Fruit fly (Drosophila melanogaster) whole organism, embryonic: ENCODE measurements around the gene osp.

Source experiments
- Blimp-1 ChIP-seq: fragments of 200-800 bp; sonication (Bioruptor generic); optimal IDR thresholded peaks from 3 replicates; lab custom pipeline; 2018; ENCODE audit warnings: missing biosample characterization, missing genetic modification characterization, mild to moderate bottlenecking, moderate library complexity, missing genetic modification reagents
- Bteb2 ChIP-seq: fragments of 200-800 bp; sonication (Bioruptor generic); optimal IDR thresholded peaks from 2 replicates; lab custom pipeline; 2016; ENCODE audit warnings: missing biosample characterization, missing genetic modification characterization
- CG10267 ChIP-seq: fragments of 200-800 bp; sonication (Bioruptor generic); optimal IDR thresholded peaks from 2 replicates; lab custom pipeline; 2018; ENCODE audit warnings: missing biosample characterization, mild to moderate bottlenecking, missing genetic modification characterization, moderate library complexity
- CG11093 ChIP-seq: fragments of 200-800 bp; sonication (Bioruptor generic); IDR thresholded peaks from 3 replicates; pipeline ENCODE4 v1.3.6; 2022; ENCODE audit warnings: missing biosample characterization, missing genetic modification characterization
- CG12155 ChIP-seq: fragments of 200-800 bp; sonication (Bioruptor generic); optimal IDR thresholded peaks from 3 replicates; lab custom pipeline; 2016; ENCODE audit warnings: missing biosample characterization, missing genetic modification characterization
- CG1233 ChIP-seq: fragments of 200-800 bp; sonication (Bioruptor generic); optimal IDR thresholded peaks from 4 replicates; lab custom pipeline; 2018; ENCODE audit warnings: missing biosample characterization, mild to moderate bottlenecking, missing genetic modification characterization
- CG13894 ChIP-seq: fragments of 200-800 bp; sonication (Bioruptor generic); optimal IDR thresholded peaks from 3 replicates; lab custom pipeline; 2018; ENCODE audit warnings: missing biosample characterization, mild to moderate bottlenecking, missing genetic modification characterization, moderate library complexity
- CG15479 ChIP-seq: fragments of 200-800 bp; sonication (Bioruptor generic); optimal IDR thresholded peaks from 3 replicates; lab custom pipeline; 2019; ENCODE audit warnings: missing biosample characterization, mild to moderate bottlenecking, missing genetic modification characterization, moderate library complexity
- CG1602 ChIP-seq: fragments of 200-800 bp; sonication (Bioruptor generic); optimal IDR thresholded peaks from 3 replicates; lab custom pipeline; 2016; ENCODE audit warnings: missing biosample characterization, missing genetic modification characterization
- CG17186 ChIP-seq: fragments of 200-800 bp; sonication (Bioruptor generic); optimal IDR thresholded peaks from 3 replicates; lab custom pipeline; 2017; ENCODE audit warnings: missing biosample characterization, missing genetic modification reagents, missing genetic modification characterization
- CG2116 ChIP-seq: fragments of 200-800 bp; sonication (Bioruptor generic); optimal IDR thresholded peaks from 3 replicates; lab custom pipeline; 2018; ENCODE audit warnings: missing biosample characterization, mild to moderate bottlenecking, missing genetic modification characterization
- CG34224 ChIP-seq: fragments of 200-800 bp; sonication (Bioruptor generic); IDR thresholded peaks from 3 replicates; pipeline ENCODE4 v1.3.6; 2022; ENCODE audit warnings: missing biosample characterization, missing genetic modification characterization; ENCODE audit not compliant: partially characterized antibody
- CG4424 ChIP-seq: fragments of 200-800 bp; sonication (Bioruptor generic); optimal IDR thresholded peaks from 3 replicates; lab custom pipeline; 2016; ENCODE audit warnings: missing biosample characterization, missing genetic modification characterization
- CG6854 ChIP-seq: fragments of 200-800 bp; sonication (Bioruptor generic); optimal IDR thresholded peaks from 3 replicates; lab custom pipeline; 2017; ENCODE audit warnings: missing biosample characterization, mild to moderate bottlenecking, missing genetic modification characterization
- CG7357 ChIP-seq: fragments of 200-800 bp; sonication (Bioruptor generic); IDR thresholded peaks from 3 replicates; pipeline ENCODE4 v1.3.6; 2022; ENCODE audit warnings: missing biosample characterization, missing genetic modification characterization
- CG7745 ChIP-seq: fragments of 200-800 bp; sonication (Bioruptor generic); optimal IDR thresholded peaks from 2 replicates; lab custom pipeline; 2018; ENCODE audit warnings: missing biosample characterization, mild to moderate bottlenecking, missing genetic modification characterization, moderate library complexity
- CG8359 ChIP-seq: fragments of 200-800 bp; sonication (Bioruptor generic); optimal IDR thresholded peaks from 2 replicates; lab custom pipeline; 2017; ENCODE audit warnings: missing biosample characterization, mild to moderate bottlenecking, missing genetic modification characterization, borderline replicate concordance
- CG8944 ChIP-seq: fragments of 200-800 bp; sonication (Bioruptor generic); optimal IDR thresholded peaks from 3 replicates; lab custom pipeline; 2016; ENCODE audit warnings: missing biosample characterization, missing genetic modification characterization
- Dfd ChIP-seq, 2 experiments: fragments of >200 bp; optimal IDR thresholded peaks; 2 replicates each; lab custom pipeline; 2017; ENCODE audit warnings: missing biosample characterization in 2 of 2, missing genetic modification characterization in 2 of 2
- Eip74EF ChIP-seq, 2 experiments: fragments of 200-800 bp in 1 of 2; fragments of >200 bp in 1 of 2; sonication (Bioruptor generic) in 1 of 2; optimal IDR thresholded peaks; 2 replicates each; lab custom pipeline; 2017 to 2019; ENCODE audit warnings: missing biosample characterization in 2 of 2, missing genetic modification characterization in 2 of 2, mild to moderate bottlenecking in 1 of 2, moderate library complexity in 1 of 2
- Ets97D ChIP-seq: fragments of 200-800 bp; sonication (Bioruptor generic); optimal IDR thresholded peaks from 3 replicates; lab custom pipeline; 2016; ENCODE audit warnings: missing biosample characterization, missing genetic modification characterization
- HLH4C ChIP-seq: fragments of 200-800 bp; sonication (Bioruptor generic); IDR thresholded peaks from 3 replicates; pipeline ENCODE4 v1.3.6; 2022; ENCODE audit warnings: missing biosample characterization, missing genetic modification characterization; ENCODE audit not compliant: partially characterized antibody
- Hey ChIP-seq: fragments of 200-800 bp; sonication (Bioruptor generic); optimal IDR thresholded peaks from 3 replicates; lab custom pipeline; 2018; ENCODE audit warnings: missing biosample characterization, mild to moderate bottlenecking, missing genetic modification characterization
- HmgD ChIP-seq: fragments of 200-800 bp; sonication (Bioruptor generic); optimal IDR thresholded peaks from 3 replicates; lab custom pipeline; 2016; ENCODE audit warnings: missing biosample characterization, missing genetic modification characterization
- Hr3 ChIP-seq: fragments of 200-800 bp; sonication (Bioruptor generic); optimal IDR thresholded peaks from 3 replicates; lab custom pipeline; 2016; ENCODE audit warnings: missing biosample characterization, missing genetic modification characterization
- Mes4 ChIP-seq: fragments of 200-800 bp; sonication (Bioruptor generic); optimal IDR thresholded peaks from 2 replicates; lab custom pipeline; 2016; ENCODE audit warnings: missing biosample characterization, missing genetic modification characterization
- NC2β ChIP-seq: fragments of 200-800 bp; sonication (Bioruptor generic); optimal IDR thresholded peaks from 2 replicates; lab custom pipeline; 2016; ENCODE audit warnings: missing biosample characterization, missing genetic modification characterization
- Nf-YB ChIP-seq: fragments of 200-800 bp; sonication (Bioruptor generic); optimal IDR thresholded peaks from 3 replicates; lab custom pipeline; 2019; ENCODE audit warnings: missing biosample characterization, mild to moderate bottlenecking, missing genetic modification characterization, moderate library complexity
- Side ChIP-seq: fragments of 200-800 bp; sonication (Bioruptor generic); optimal IDR thresholded peaks from 2 replicates; lab custom pipeline; 2016; ENCODE audit warnings: missing biosample characterization, missing genetic modification characterization
- Sox100B ChIP-seq: fragments of 200-800 bp; sonication (Bioruptor generic); optimal IDR thresholded peaks from 3 replicates; lab custom pipeline; 2018; ENCODE audit warnings: missing biosample characterization, mild to moderate bottlenecking, missing genetic modification characterization
- TFAM ChIP-seq: fragments of 200-800 bp; sonication (Bioruptor generic); optimal IDR thresholded peaks from 2 replicates; lab custom pipeline; 2017; ENCODE audit warnings: missing biosample characterization, missing genetic modification characterization, inconsistent platforms
- bab2 ChIP-seq: fragments of 200-800 bp; sonication (Bioruptor generic); optimal IDR thresholded peaks from 2 replicates; lab custom pipeline; 2016; ENCODE audit warnings: missing biosample characterization, missing genetic modification characterization
- bbx ChIP-seq: fragments of 200-800 bp; sonication (Bioruptor generic); IDR thresholded peaks from 2 replicates; pipeline ENCODE4 v1.3.6; 2022; ENCODE audit warnings: missing biosample characterization, missing genetic modification characterization; ENCODE audit not compliant: partially characterized antibody
- cwo ChIP-seq: fragments of 200-800 bp; sonication (Bioruptor generic); optimal IDR thresholded peaks from 3 replicates; lab custom pipeline; 2017; ENCODE audit warnings: missing biosample characterization, missing genetic modification characterization, mild to moderate bottlenecking, moderate library complexity, missing genetic modification reagents
- emc ChIP-seq: fragments of 200-800 bp; sonication (Bioruptor generic); optimal IDR thresholded peaks from 2 replicates; lab custom pipeline; 2016; ENCODE audit warnings: missing biosample characterization, missing genetic modification characterization
- esg ChIP-seq: fragments of 200-800 bp; sonication (Bioruptor generic); conservative IDR thresholded peaks from 2 replicates; pipeline ENCODE4 v1.3.6; 2022; ENCODE audit warnings: missing biosample characterization, missing genetic modification characterization
- fd3F ChIP-seq: fragments of 200-800 bp; sonication (Bioruptor generic); optimal IDR thresholded peaks from 2 replicates; lab custom pipeline; 2018; ENCODE audit warnings: missing biosample characterization, mild to moderate bottlenecking, missing genetic modification characterization, moderate library complexity
- ftz-f1 ChIP-seq: fragments of 200-800 bp; sonication (Bioruptor generic); optimal IDR thresholded peaks from 2 replicates; lab custom pipeline; 2016; ENCODE audit warnings: missing biosample characterization, missing genetic modification characterization
- gce ChIP-seq: fragments of 200-800 bp; sonication (Bioruptor generic); IDR thresholded peaks from 3 replicates; pipeline ENCODE4 v1.3.6; 2022; ENCODE audit warnings: missing biosample characterization, missing genetic modification characterization
- inv ChIP-seq: fragments of 200-800 bp; sonication (Bioruptor generic); IDR thresholded peaks from 2 replicates; pipeline ENCODE4 v1.3.6; 2022; ENCODE audit warnings: missing biosample characterization, missing genetic modification characterization; ENCODE audit not compliant: partially characterized antibody
- kni ChIP-seq: fragments of 200-800 bp; sonication (Bioruptor generic); optimal IDR thresholded peaks from 3 replicates; lab custom pipeline; 2017; ENCODE audit warnings: mild to moderate bottlenecking, missing biosample characterization, missing genetic modification reagents, missing genetic modification characterization
- mld ChIP-seq: fragments of 200-800 bp; sonication (Bioruptor generic); IDR thresholded peaks from 3 replicates; pipeline ENCODE4 v1.3.6; 2022; ENCODE audit warnings: missing biosample characterization, missing genetic modification characterization; ENCODE audit not compliant: partially characterized antibody
- nau ChIP-seq: fragments of 200-800 bp; sonication (Bioruptor generic); optimal IDR thresholded peaks from 3 replicates; lab custom pipeline; 2017; ENCODE audit warnings: missing biosample characterization, mild to moderate bottlenecking, missing genetic modification characterization, missing genetic modification reagents
- nmo ChIP-seq: fragments of 200-800 bp; sonication (Bioruptor generic); optimal IDR thresholded peaks from 2 replicates; lab custom pipeline; 2018; ENCODE audit warnings: missing biosample characterization, mild to moderate bottlenecking, missing genetic modification characterization, moderate library complexity
- pfk ChIP-seq: fragments of 200-800 bp; sonication (Bioruptor generic); optimal IDR thresholded peaks from 2 replicates; lab custom pipeline; 2018; ENCODE audit warnings: missing biosample characterization, mild to moderate bottlenecking, missing genetic modification characterization, moderate library complexity
- salm ChIP-seq: fragments of 200-800 bp; sonication (Bioruptor generic); optimal IDR thresholded peaks from 2 replicates; lab custom pipeline; 2018; ENCODE audit warnings: missing biosample characterization, mild to moderate bottlenecking, missing genetic modification characterization
- sisA ChIP-seq: fragments of 200-800 bp; sonication (Bioruptor generic); IDR thresholded peaks from 2 replicates; pipeline ENCODE4 v1.3.6; 2022; ENCODE audit warnings: missing biosample characterization, missing genetic modification characterization
- tgo ChIP-seq: fragments of 200-800 bp; sonication (Bioruptor generic); IDR thresholded peaks from 3 replicates; pipeline ENCODE4 v1.3.6; 2022; ENCODE audit warnings: missing biosample characterization, missing genetic modification characterization
- ttk ChIP-seq: fragments of 200-800 bp; sonication (Bioruptor generic); IDR thresholded peaks from 2 replicates; pipeline ENCODE4 v2.1.2; 2022; ENCODE audit warnings: missing biosample characterization, missing genetic modification characterization
- usp ChIP-seq: fragments of >200 bp; optimal IDR thresholded peaks from 2 replicates; lab custom pipeline; 2017; ENCODE audit warnings: missing biosample characterization, missing genetic modification characterization
- wek ChIP-seq: fragments of 200-800 bp; sonication (Bioruptor generic); optimal IDR thresholded peaks from 3 replicates; lab custom pipeline; 2018; ENCODE audit warnings: missing biosample characterization, mild to moderate bottlenecking, missing genetic modification characterization, moderate library complexity

osp gene

DNA sequence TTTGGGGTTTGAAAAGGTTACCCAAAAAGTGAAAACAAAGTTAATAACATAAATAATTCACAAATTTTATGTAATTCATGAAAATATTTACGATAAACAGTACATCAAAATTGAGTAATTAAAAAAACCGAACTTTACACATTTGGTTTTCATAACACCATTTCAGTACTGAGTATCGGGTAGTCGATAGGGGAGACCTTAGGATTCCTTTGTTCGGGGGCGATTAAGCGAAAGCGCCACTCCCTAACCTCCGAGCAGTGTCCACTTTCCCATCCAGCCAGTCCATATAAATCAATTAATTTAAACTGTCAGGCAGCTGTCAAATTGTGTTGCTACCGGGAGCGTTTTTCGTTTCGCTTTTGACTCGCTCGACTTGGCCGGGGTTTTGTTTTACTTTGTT, 126.8 kb downstream of the osp start (continued):
- no peak for TF ChIP-seq Hey (tag; lab: Kevin White, UChicago)
- TF ChIP-seq sisA (GFP tag; lab: Robert Waterston, UW) = peak; percentile 23; the same call in 1 of the 2 replicates
- TF ChIP-seq CG1602 = no peak
- TF ChIP-seq bab2 (GFP tag; lab: Kevin White, UChicago) = peak; percentile 20
- TF ChIP-seq CG2116 (GFP tag; lab: Kevin White, UChicago) = no peak
- TF ChIP-seq mld (GFP tag; lab: Robert Waterston, UW) = no peak
- TF ChIP-seq Mes4 (GFP tag; lab: Kevin White, UChicago) = no peak
- no peak for TF ChIP-seq cwo (GFP tag; lab: Kevin White, UChicago)
- TF ChIP-seq CG4424 (GFP tag; lab: Kevin White, UChicago) = peak; percentile 45
- no peak for TF ChIP-seq pfk
- TF ChIP-seq Bteb2 (GFP tag; lab: Kevin White, UChicago) = no peak
- TF ChIP-seq CG1233 = peak; percentile 17
- TF ChIP-seq CG6854 (GFP tag; lab: Kevin White, UChicago) = no peak
- TF ChIP-seq kni (GFP tag; lab: Kevin White, UChicago) = peak; percentile 21
- no peak for TF ChIP-seq CG11093
- TF ChIP-seq TFAM = no peak
- TF ChIP-seq CG12155 (GFP tag; lab: Kevin White, UChicago) = no peak
- TF ChIP-seq ttk (GFP tag; lab: Robert Waterston, UW) = no peak
- no peak for TF ChIP-seq Eip74EF (GFP tag; optimal IDR thresholded peaks at IDR 0.05; lab: Kevin White, UChicago)
- TF ChIP-seq CG10267 (tag; lab: Kevin White, UChicago) = peak; percentile 61
- TF ChIP-seq CG8359 (GFP tag; lab: Kevin White, UChicago) = no peak
- TF ChIP-seq NC2β (GFP tag; lab: Kevin White, UChicago) = no peak
- TF ChIP-seq Dfd (GFP tag; optimal IDR thresholded peaks at IDR 0.05; lab: Kevin White, UChicago) = no peak
- no peak for TF ChIP-seq CG15479 (GFP tag; lab: Kevin White, UChicago)
- TF ChIP-seq CG7745 = no peak
- TF ChIP-seq CG34224 (GFP tag; lab: Robert Waterston, UW) = no peak
- no peak; the same call in 1 of the 2 replicates for TF ChIP-seq esg (GFP tag; lab: Robert Waterston, UW)
- no peak for TF ChIP-seq gce (GFP tag; lab: Robert Waterston, UW)
- TF ChIP-seq emc (GFP tag; lab: Kevin White, UChicago) = no peak
- no peak for TF ChIP-seq Ets97D (GFP tag; lab: Kevin White, UChicago)
- TF ChIP-seq salm (tag; lab: Kevin White, UChicago) = no peak
- TF ChIP-seq CG17186 = no peak
- no peak for TF ChIP-seq HLH4C (GFP tag; lab: Robert Waterston, UW)
- no peak for TF ChIP-seq CG8944
- TF ChIP-seq Sox100B (GFP tag; lab: Kevin White, UChicago) = peak; percentile 46
- TF ChIP-seq nau (GFP tag; lab: Kevin White, UChicago) = peak; percentile 29
- no peak for TF ChIP-seq inv (GFP tag; lab: Robert Waterston, UW)
- no peak for TF ChIP-seq wek (GFP tag; lab: Kevin White, UChicago)
- TF ChIP-seq HmgD (GFP tag; lab: Kevin White, UChicago) = no peak
- no peak for TF ChIP-seq usp (GFP tag; lab: Kevin White, UChicago)
- no peak for TF ChIP-seq ftz-f1 (GFP tag; lab: Kevin White, UChicago)
- no peak for TF ChIP-seq bbx
- no peak for TF ChIP-seq Nf-YB (GFP tag; lab: Kevin White, UChicago)
- TF ChIP-seq fd3F (GFP tag; lab: Kevin White, UChicago) = no peak
- no peak for TF ChIP-seq CG7357 (GFP tag; lab: Robert Waterston, UW)
- TF ChIP-seq Blimp-1 (GFP tag; lab: Kevin White, UChicago) = peak; percentile 81
- TF ChIP-seq Side = no peak
- TF ChIP-seq tgo (GFP tag; lab: Robert Waterston, UW) = no peak
- peak; percentile 68 for TF ChIP-seq nmo (GFP tag; lab: Kevin White, UChicago)
- TF ChIP-seq CG13894 = no peak
- no peak for TF ChIP-seq Hr3 (GFP tag; lab: Kevin White, UChicago)
